Fruit fly (Drosophila melanogaster): Measurements from ENCODE around the gene CG8840.
A peak's percentile ranks its signal among the peaks of the same experiment; 100 is the strongest.

Gene CG8840

dm6 chr2L:3444789-3445188, 34.4 kb downstream of the CG8840 start (continued):
- TF ChIP-seq sna (GFP tag; IDR thresholded peaks at IDR 0.05; ENCODE audit: partially characterized antibody) (no peak), pan (optimal IDR thresholded peaks at IDR 0.05) (no peak), pan (GFP tag; optimal IDR thresholded peaks at IDR 0.05 in 1 of 2, IDR thresholded peaks at IDR 0.05 in 1 of 2) (peak in 1 of 2 experiments; percentile 67), CG30431 (GFP tag; optimal IDR thresholded peaks at IDR 0.05) (peak; percentile 41), CG4820 (GFP tag; optimal IDR thresholded peaks at IDR 0.05) (peak; percentile 28), CG3838 (GFP tag; optimal IDR thresholded peaks at IDR 0.05) (no peak), eyg (GFP tag; optimal IDR thresholded peaks at IDR 0.05) (no peak), pb (GFP tag; optimal IDR thresholded peaks at IDR 0.05) (peak; percentile 34), sisA (GFP tag; IDR thresholded peaks at IDR 0.05) (peak; percentile 46), row (GFP tag; IDR thresholded peaks at IDR 0.05) (peak; percentile 39), CG34376 (GFP tag; optimal IDR thresholded peaks at IDR 0.05) (no peak), CG17829 (tag; optimal IDR thresholded peaks at IDR 0.05) (no peak), ssp (GFP tag; IDR thresholded peaks at IDR 0.05) (0 out of 2 replicates have a peak, but pooled peaks have one; percentile 28), CG1602 (GFP tag; optimal IDR thresholded peaks at IDR 0.05) (peak; percentile 5), CG10979 (tag; optimal IDR thresholded peaks at IDR 0.05) (peak; percentile 35), CG11247 (GFP tag; IDR thresholded peaks at IDR 0.05) (peak; percentile 33; the same call in 1 of the 2 replicates), Oaz (GFP tag; IDR thresholded peaks at IDR 0.05) (0 out of 2 replicates have a peak, but pooled peaks have one; percentile 8), Fer3 (tag; optimal IDR thresholded peaks at IDR 0.05) (peak; percentile 18), CG6765 (GFP tag; optimal IDR thresholded peaks at IDR 0.05) (no peak), HLH3B (GFP tag; IDR thresholded peaks at IDR 0.05) (peak; percentile 49; the same call in 1 of the 2 replicates), gfzf (GFP tag; optimal IDR thresholded peaks at IDR 0.05) (no peak), HmgD (GFP tag; optimal IDR thresholded peaks at IDR 0.05) (no peak), Dll (GFP tag; IDR thresholded peaks at IDR 0.05; ENCODE audit: partially characterized antibody) (no peak), dysf (GFP tag; IDR thresholded peaks at IDR 0.05) (peak; percentile 66; the same call in 2 of the 3 replicates), her (GFP tag; optimal IDR thresholded peaks at IDR 0.05) (peak; percentile 5), CG11456 (GFP tag; IDR thresholded peaks at IDR 0.05) (peak; percentile 60; the same call in 1 of the 3 replicates), sob (GFP tag; IDR thresholded peaks at IDR 0.05) (peak; percentile 66), wor (GFP tag; IDR thresholded peaks at IDR 0.05) (0 out of 2 replicates have a peak, but pooled peaks have one; percentile 21), TFAM (GFP tag; optimal IDR thresholded peaks at IDR 0.05) (no peak), Ada2b (GFP tag; IDR thresholded peaks at IDR 0.05) (peak; percentile 73), pfk (GFP tag; optimal IDR thresholded peaks at IDR 0.05) (no peak), Chrac-16 (GFP tag; optimal IDR thresholded peaks at IDR 0.05) (peak; percentile 14), CG12391 (tag; optimal IDR thresholded peaks at IDR 0.05) (peak; percentile 49), al (GFP tag; IDR thresholded peaks at IDR 0.05) (0 out of 2 replicates have a peak, but pooled peaks have one; percentile 21), CG18476 (GFP tag; optimal IDR thresholded peaks at IDR 0.05) (peak; percentile 29), CG3065 (GFP tag; optimal IDR thresholded peaks at IDR 0.05) (no peak), Nf-YA (GFP tag; IDR thresholded peaks at IDR 0.05) (peak; percentile 38; the same call in 1 of the 2 replicates), CG5245 (GFP tag; optimal IDR thresholded peaks at IDR 0.05) (peak; percentile 46), Aef1 (GFP tag; IDR thresholded peaks at IDR 0.05) (peak; percentile 38; the same call in 1 of the 3 replicates), jing (GFP tag; optimal IDR thresholded peaks at IDR 0.05) (no peak), CG12155 (GFP tag; optimal IDR thresholded peaks at IDR 0.05) (no peak), Antp (GFP tag; optimal IDR thresholded peaks at IDR 0.05) (peak; percentile 63), Dp (GFP tag; optimal IDR thresholded peaks at IDR 0.05) (no peak), CG32532 (GFP tag; IDR thresholded peaks at IDR 0.05) (peak; percentile 38; the same call in 1 of the 2 replicates), psq (GFP tag; optimal IDR thresholded peaks at IDR 0.05) (no peak), grau (tag; optimal IDR thresholded peaks at IDR 0.05) (peak; percentile 35), az2 (GFP tag; optimal IDR thresholded peaks at IDR 0.05) (peak; percentile 36), D19A (tag; optimal IDR thresholded peaks at IDR 0.05) (no peak), Ravus (GFP tag; IDR thresholded peaks at IDR 0.05) (no peak), nmo (GFP tag; optimal IDR thresholded peaks at IDR 0.05) (peak; percentile 35), CHES-1-like (GFP tag; optimal IDR thresholded peaks at IDR 0.05) (no peak), sim (GFP tag; IDR thresholded peaks at IDR 0.05) (peak; percentile 39; the same call in 1 of the 2 replicates)

All from whole organism, embryonic.